Worm (Caenorhabditis elegans) whole organism, L1 larva: ENCODE results near the gene C14A4.12.

Experiments
- blmp-1 ChIP-seq: fragments of 150-350 bp; optimal IDR thresholded peaks from 2 replicates; lab custom pipeline; 2014; ENCODE audit warnings: missing biosample characterization, missing genetic modification characterization
- lin-13 ChIP-seq: fragments of 150-350 bp; optimal IDR thresholded peaks from 2 replicates; lab custom pipeline; 2014; ENCODE audit warnings: missing biosample characterization, missing genetic modification reagents, missing genetic modification characterization
- lin-35 ChIP-seq, 2 experiments: fragments of 150-350 bp; optimal IDR thresholded peaks; 2 replicates each; lab custom pipeline; 2014; ENCODE audit warnings: missing biosample characterization in 2 of 2, missing genetic modification characterization in 2 of 2, missing genetic modification reagents in 2 of 2
- nhr-12 ChIP-seq: sonication (generic microtip); optimal IDR thresholded peaks from 2 replicates; lab custom pipeline; 2017; ENCODE audit warnings: missing biosample characterization, missing genetic modification characterization
- nhr-20 ChIP-seq: sonication (generic microtip); optimal IDR thresholded peaks from 2 replicates; lab custom pipeline; 2016; ENCODE audit warnings: mild to moderate bottlenecking, missing genetic modification characterization, missing compliant biosample characterization
- pag-3 ChIP-seq: sonication (generic microtip); optimal IDR thresholded peaks from 2 replicates; lab custom pipeline; 2017; ENCODE audit warnings: missing genetic modification characterization, mild to moderate bottlenecking, missing compliant biosample characterization, antibody characterized with exemption, borderline replicate concordance; ENCODE audit not compliant: insufficient read depth
- pqm-1 ChIP-seq: sonication (generic microtip); optimal IDR thresholded peaks from 3 replicates; lab custom pipeline; 2017; ENCODE audit warnings: missing biosample characterization, missing genetic modification characterization
- snpc-4 ChIP-seq: fragments of 150-350 bp; optimal IDR thresholded peaks from 2 replicates; lab custom pipeline; 2014; ENCODE audit warnings: missing biosample characterization, missing genetic modification characterization
- unc-130 ChIP-seq: fragments of 150-350 bp; optimal IDR thresholded peaks from 2 replicates; lab custom pipeline; 2017; ENCODE audit warnings: missing biosample characterization, missing genetic modification characterization, inconsistent platforms
- unc-98 ChIP-seq: fragments of 200-800 bp; sonication (Bioruptor generic); IDR thresholded peaks from 2 replicates; pipeline ENCODE4 v1.3.6; 2022; ENCODE audit warnings: missing genetic modification characterization, missing compliant biosample characterization

- TF ChIP-seq pag-3, result no peak
- no peak for TF ChIP-seq pqm-1 (tag; lab: Kevin White, UChicago)
- no peak for TF ChIP-seq blmp-1 (tag; lab: Kevin White, UChicago)
- TF ChIP-seq lin-13 (GFP tag; lab: Kevin White, UChicago), result no peak
- TF ChIP-seq nhr-12 (tag; lab: Kevin White, UChicago), result no peak
- peak in 1 of 2 experiments; percentile 12 for TF ChIP-seq lin-35 (GFP tag; optimal IDR thresholded peaks at IDR 0.05; lab: Kevin White, UChicago)
- no peak for TF ChIP-seq unc-130 (tag; lab: Kevin White, UChicago)
- no peak for TF ChIP-seq unc-98 (GFP tag; lab: Robert Waterston, UW)
- no peak for TF ChIP-seq snpc-4 (tag; lab: Kevin White, UChicago)
- no peak for TF ChIP-seq nhr-20 (tag; lab: Kevin White, UChicago)
Observed at ce11 chrII:10653559-10653958, 40.7 kb downstream of the C14A4.12 start.
